Worm (Caenorhabditis elegans): Measurements from ENCODE around the gene rfc-1.

DNA sequence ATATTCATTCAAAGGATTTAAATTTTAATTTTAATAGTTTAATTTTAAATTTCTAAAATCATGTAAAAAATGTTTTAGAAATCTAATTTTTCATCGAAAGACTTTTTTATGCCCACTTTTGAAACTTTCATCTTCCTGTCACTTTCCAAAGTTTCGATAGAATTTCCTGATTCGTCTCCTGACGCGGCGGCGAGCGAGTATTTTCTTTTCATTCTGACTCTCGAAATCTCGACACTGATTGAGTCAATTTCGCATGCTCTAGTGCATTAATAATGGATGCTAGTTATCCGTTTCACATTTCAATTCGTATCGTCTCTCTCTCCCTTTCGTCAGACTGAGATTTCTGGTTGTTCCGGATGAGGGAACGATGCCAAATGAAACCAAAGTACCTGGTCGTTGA is 3.0 kb upstream of the rfc-1 start:
- no peak for TF ChIP-seq tbx-2 (tag; optimal IDR thresholded peaks at IDR 0.05)
- no peak for TF ChIP-seq egl-27 (tag; optimal IDR thresholded peaks at IDR 0.05)
- TF ChIP-seq jun-1 (tag; optimal IDR thresholded peaks at IDR 0.05) = no peak
- TF ChIP-seq unc-62 (GFP tag; optimal IDR thresholded peaks at IDR 0.05) = no peak
- TF ChIP-seq snpc-4 (tag; optimal IDR thresholded peaks at IDR 0.05) = no peak
- TF ChIP-seq fkh-10 (GFP tag; optimal IDR thresholded peaks at IDR 0.05) = peak; percentile 80
- no peak for TF ChIP-seq ama-1 (optimal IDR thresholded peaks at IDR 0.05)

Data from whole organism, L3 larva.